Worm (Caenorhabditis elegans) whole organism, early embryonic: Measurements from ENCODE around the gene Y105C5A.12.
"Not testable (repeated sequence)": the region's sequence is repeated elsewhere in the genome, so short reads cannot be mapped to it uniquely, and the experiment has no call there.

Source experiments
- B0310.2 ChIP-seq: sonication (generic microtip); optimal IDR thresholded peaks from 2 replicates; lab custom pipeline; 2016; ENCODE audit warnings: mild to moderate bottlenecking, missing genetic modification characterization, missing compliant biosample characterization
- F13C5.2 ChIP-seq: sonication (generic microtip); optimal IDR thresholded peaks from 2 replicates; lab custom pipeline; 2017; ENCODE audit warnings: mild to moderate bottlenecking, missing genetic modification characterization, inconsistent platforms, missing compliant biosample characterization
- aly-1 ChIP-seq: sonication (generic microtip); optimal IDR thresholded peaks from 2 replicates; lab custom pipeline; 2016; ENCODE audit warnings: missing genetic modification characterization, missing compliant biosample characterization
- ama-1 ChIP-seq: fragments of 150-350 bp; optimal IDR thresholded peaks from 2 replicates; lab custom pipeline; 2014
- ceh-13 ChIP-seq: fragments of 200-800 bp; sonication (Bioruptor generic); optimal IDR thresholded peaks from 2 replicates; lab custom pipeline; 2018; ENCODE audit warnings: mild to moderate bottlenecking, missing genetic modification characterization, missing compliant biosample characterization
- ceh-36 ChIP-seq: sonication (generic microtip); optimal IDR thresholded peaks from 2 replicates; lab custom pipeline; 2016; ENCODE audit warnings: missing genetic modification characterization, inconsistent platforms, missing compliant biosample characterization
- ets-7 ChIP-seq: sonication (generic microtip); optimal IDR thresholded peaks from 2 replicates; lab custom pipeline; 2016; ENCODE audit warnings: missing genotype, missing genetic modification characterization, missing compliant biosample characterization
- flt-1 ChIP-seq: fragments of 200-800 bp; sonication (Bioruptor generic); IDR thresholded peaks from 2 replicates; pipeline ENCODE4 v1.3.6; 2022; ENCODE audit warnings: missing genetic modification characterization, missing compliant biosample characterization
- hmbx-1 ChIP-seq: sonication (generic microtip); optimal IDR thresholded peaks from 2 replicates; lab custom pipeline; 2016; ENCODE audit warnings: mild to moderate bottlenecking, missing genetic modification characterization, missing compliant biosample characterization
- hmg-4 ChIP-seq: fragments of 200-800 bp; sonication (Bioruptor generic); optimal IDR thresholded peaks from 2 replicates; lab custom pipeline; 2018; ENCODE audit warnings: mild to moderate bottlenecking, missing genetic modification characterization, missing compliant biosample characterization
- hnd-1 ChIP-seq: sonication (generic microtip); optimal IDR thresholded peaks from 2 replicates; lab custom pipeline; 2016; ENCODE audit warnings: missing genetic modification characterization, missing compliant biosample characterization
- pes-1 ChIP-seq: fragments of 200-800 bp; sonication (Bioruptor generic); IDR thresholded peaks from 2 replicates; pipeline ENCODE4 v1.3.6; 2022; ENCODE audit warnings: missing genetic modification reagents, missing genetic modification characterization, missing compliant biosample characterization
- scrt-1 ChIP-seq: fragments of 200-800 bp; sonication (Bioruptor generic); IDR thresholded peaks from 2 replicates; pipeline ENCODE4 v1.3.6; 2022; ENCODE audit warnings: missing genetic modification characterization, missing compliant biosample characterization
- sea-1 ChIP-seq: fragments of 200-800 bp; sonication (Bioruptor generic); conservative IDR thresholded peaks from 2 replicates; pipeline ENCODE4 v1.3.6; 2022; ENCODE audit warnings: missing genetic modification characterization, missing compliant biosample characterization
- tbx-11 ChIP-seq: fragments of 200-800 bp; sonication (Bioruptor generic); IDR thresholded peaks from 2 replicates; pipeline ENCODE4 v1.3.6; 2022; ENCODE audit warnings: missing genetic modification characterization, missing compliant biosample characterization
- tbx-37 ChIP-seq: fragments of 200-800 bp; sonication (Bioruptor generic); conservative IDR thresholded peaks from 2 replicates; pipeline ENCODE4 v1.3.6; 2022; ENCODE audit warnings: missing genetic modification reagents, missing genetic modification characterization, missing compliant biosample characterization
- tra-4 ChIP-seq: sonication (generic microtip); optimal IDR thresholded peaks from 2 replicates; lab custom pipeline; 2017; ENCODE audit warnings: missing genetic modification characterization, missing compliant biosample characterization

Gene Y105C5A.12

ce11 chrIV:15658444-15658843 lies 16.8 kb upstream of the Y105C5A.12 start:
- TF ChIP-seq B0310.2 (tag; lab: Kevin White, UChicago) (no peak), hnd-1 (no peak), tra-4 (no peak), F13C5.2 (tag; lab: Kevin White, UChicago) (no peak), tbx-37 (no peak), scrt-1 (GFP tag; lab: Robert Waterston, UW) (no peak), ama-1 (no peak), hmg-4 (GFP tag; lab: Kevin White, UChicago) (no peak), flt-1 (no peak)

- TF ChIP-seq hmbx-1 (no peak), scrt-1 (GFP tag; lab: Robert Waterston, UW) (no peak), tbx-11 (no peak), flt-1 (no peak), sea-1 (GFP tag; lab: Robert Waterston, UW) (no peak), F13C5.2 (tag; lab: Kevin White, UChicago) (no peak), aly-1 (tag; lab: Kevin White, UChicago) (no peak), ets-7 (tag; lab: Kevin White, UChicago) (no peak)
These were observed 6.6 kb upstream of the Y105C5A.12 start for ce11 chrIV:15648245-15648644.

- TF ChIP-seq F13C5.2 (tag; lab: Kevin White, UChicago) (peak; percentile 51), hmg-4 (GFP tag; lab: Kevin White, UChicago) (peak; percentile 62)
These were observed 5.0 kb upstream of the Y105C5A.12 start, which contains the start of the genes Y105C5A.1268 and Y105C5A.1272 for ce11 chrIV:15646418-15647220. TSS of gene Y105C5A.1268 (minus strand) at chrIV:15646468. TSS of gene Y105C5A.1272 (plus strand) at chrIV:15646992.

- TF ChIP-seq hmg-4 (GFP tag; lab: Kevin White, UChicago) (no peak), hmbx-1 (no peak), aly-1 (tag; lab: Kevin White, UChicago) (no peak), B0310.2 (tag; lab: Kevin White, UChicago) (no peak), scrt-1 (GFP tag; lab: Robert Waterston, UW) (no peak), hnd-1 (no peak), ets-7 (tag; lab: Kevin White, UChicago) (no peak), pes-1 (GFP tag; lab: Robert Waterston, UW) (no peak), F13C5.2 (tag; lab: Kevin White, UChicago) (no peak), tra-4 (no peak), tbx-11 (no peak), flt-1 (no peak), ceh-13 (no peak), sea-1 (GFP tag; lab: Robert Waterston, UW) (no peak), ceh-36 (tag; lab: Kevin White, UChicago) (no peak), tbx-37 (no peak), ama-1 (no peak)
These were observed 747 bp downstream of the Y105C5A.12 start, which contains the start of gene Y105C5A.13 for ce11 chrIV:15640852-15641251. TSS of gene Y105C5A.13 (plus strand) at chrIV:15641231.

ce11 chrIV:15639223-15639622 lies 2.4 kb downstream of the Y105C5A.12 start:
- TF ChIP-seq sea-1 (GFP tag; lab: Robert Waterston, UW) (no peak), ama-1 (no peak), B0310.2 (tag; lab: Kevin White, UChicago) (no peak)

- TF ChIP-seq flt-1; F13C5.2 (tag; lab: Kevin White, UChicago); ceh-36 (tag; lab: Kevin White, UChicago): not testable (repeated sequence)
These were observed 6.1 kb downstream of the Y105C5A.12 start, which contains the start of gene Y105C5A.10 for ce11 chrIV:15635462-15635861. TSS of gene Y105C5A.10 (plus strand) at chrIV:15635762.

- TF ChIP-seq sea-1 (GFP tag; lab: Robert Waterston, UW); scrt-1 (GFP tag; lab: Robert Waterston, UW); ceh-36 (tag; lab: Kevin White, UChicago): not testable (repeated sequence)
These were observed 7.3 kb downstream of the Y105C5A.12 start, which contains the start of gene Y105C5A.1274 for ce11 chrIV:15634240-15634789. TSS of gene Y105C5A.1274 (plus strand) at chrIV:15634739.

ce11 chrIV:15631217-15631616 lies 10.4 kb downstream of the Y105C5A.12 start, which contains the start of gene Y105C5A.9:
TSS of gene Y105C5A.9 (plus strand) at chrIV:15631517.
- TF ChIP-seq pes-1 (GFP tag; lab: Robert Waterston, UW) (no peak), aly-1 (tag; lab: Kevin White, UChicago) (no peak), F13C5.2 (tag; lab: Kevin White, UChicago) (no peak), ama-1 (no peak), hmg-4 (GFP tag; lab: Kevin White, UChicago) (no peak), scrt-1 (GFP tag; lab: Robert Waterston, UW) (no peak), tra-4 (no peak), tbx-11 (no peak), hnd-1 (no peak), B0310.2 (tag; lab: Kevin White, UChicago) (no peak), tbx-37 (no peak), hmbx-1 (no peak), flt-1 (no peak)
